Fruit fly (Drosophila melanogaster): ENCODE data around the gene Dhc36C.

DNA sequence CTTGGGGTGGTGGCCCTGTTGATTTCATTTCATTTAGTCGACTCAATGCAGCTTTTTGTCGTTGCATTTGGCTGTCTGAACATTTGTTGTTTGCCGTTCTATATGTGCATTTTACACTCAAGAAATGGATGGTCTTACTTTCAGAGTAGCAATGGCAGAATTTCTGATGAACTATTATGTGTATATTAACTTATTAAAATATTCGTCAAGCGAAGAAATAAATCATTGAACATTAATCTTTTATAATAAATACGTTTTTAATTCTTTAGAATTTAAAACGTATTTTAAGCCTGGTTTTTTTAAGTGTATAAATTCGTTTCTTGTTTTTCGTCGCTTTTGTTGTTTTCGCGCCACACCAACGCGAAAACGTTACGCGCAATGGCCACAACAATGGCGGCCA, 71.9 kb downstream of the Dhc36C start:
- TF ChIP-seq Lpt (GFP tag; optimal IDR thresholded peaks at IDR 0.05) (no peak), fkh (GFP tag; optimal IDR thresholded peaks at IDR 0.05) (no peak), CG6163 (GFP tag; IDR thresholded peaks at IDR 0.05) (no peak), svp (GFP tag) (peak; percentile 65), CG8632 (GFP tag; optimal IDR thresholded peaks at IDR 0.05) (no peak), eg (GFP tag; IDR thresholded peaks at IDR 0.05) (no peak), Sox14 (GFP tag; optimal IDR thresholded peaks at IDR 0.05) (no peak), ss (GFP tag; optimal IDR thresholded peaks at IDR 0.05) (peak in 1 of 2 experiments; percentile 14), salr (GFP tag; optimal IDR thresholded peaks at IDR 0.05) (no peak), Gug (GFP tag; IDR thresholded peaks at IDR 0.05) (no peak), Hr39 (GFP tag; optimal IDR thresholded peaks at IDR 0.05) (no peak), CG16779 (tag; optimal IDR thresholded peaks at IDR 0.05) (no peak)

All from whole organism, prepupa.